Worm (Caenorhabditis elegans) whole organism, L4 larva: Measurements from ENCODE around the gene mtm-6.

Experiments used
- F10B5.3 ChIP-seq: sonication (generic microtip); optimal IDR thresholded peaks from 2 replicates; lab custom pipeline; 2016; ENCODE audit warnings: mild to moderate bottlenecking, missing genetic modification characterization, missing compliant biosample characterization
- F49E8.2 ChIP-seq: sonication (generic microtip); optimal IDR thresholded peaks from 2 replicates; lab custom pipeline; 2016; ENCODE audit warnings: missing compliant biosample characterization, mild to moderate bottlenecking, missing genetic modification characterization, borderline replicate concordance
- T20F7.1 ChIP-seq: fragments of 200-800 bp; sonication (Bioruptor generic); optimal IDR thresholded peaks from 2 replicates; lab custom pipeline; 2018; ENCODE audit warnings: mild to moderate bottlenecking, missing genetic modification characterization, missing compliant biosample characterization
- T26A8.4 ChIP-seq: fragments of 200-800 bp; sonication (Bioruptor generic); IDR thresholded peaks from 2 replicates; pipeline ENCODE4 v1.3.6; 2022; ENCODE audit warnings: missing genetic modification characterization, missing compliant biosample characterization
- attf-4 ChIP-seq: sonication (generic microtip); optimal IDR thresholded peaks from 3 replicates; lab custom pipeline; 2017; ENCODE audit warnings: missing biosample characterization, missing genetic modification characterization
- ceh-44 ChIP-seq: fragments of 200-800 bp; sonication (Bioruptor generic); IDR thresholded peaks from 2 replicates; pipeline ENCODE4 v1.3.6; 2022; ENCODE audit warnings: missing genetic modification reagents, missing genetic modification characterization, missing compliant biosample characterization
- ceh-82 ChIP-seq: sonication (generic microtip); optimal IDR thresholded peaks from 2 replicates; lab custom pipeline; 2017; ENCODE audit warnings: missing biosample characterization, missing genetic modification characterization
- egl-27 ChIP-seq: sonication (generic microtip); optimal IDR thresholded peaks from 3 replicates; lab custom pipeline; 2017; ENCODE audit warnings: missing biosample characterization, missing genetic modification reagents, missing genetic modification characterization
- lin-29 ChIP-seq: fragments of 200-800 bp; sonication (Bioruptor generic); IDR thresholded peaks from 2 replicates; pipeline ENCODE4 v1.3.6; 2022; ENCODE audit warnings: missing genetic modification reagents, missing genetic modification characterization, missing compliant biosample characterization
- lin-38 ChIP-seq: fragments of 200-800 bp; sonication (Bioruptor generic); IDR thresholded peaks from 2 replicates; pipeline ENCODE4 v1.3.6; 2022; ENCODE audit warnings: missing genetic modification reagents, missing genetic modification characterization, missing compliant biosample characterization
- mep-1 ChIP-seq: fragments of 150-350 bp; sonication (generic microtip); optimal IDR thresholded peaks from 3 replicates; lab custom pipeline; 2014; ENCODE audit warnings: missing biosample characterization, missing genetic modification characterization
- nhr-102 ChIP-seq: sonication (generic microtip); optimal IDR thresholded peaks from 2 replicates; lab custom pipeline; 2016; ENCODE audit warnings: mild to moderate bottlenecking, missing genetic modification characterization, moderate library complexity, missing compliant biosample characterization
- php-3 ChIP-seq: fragments of 200-800 bp; sonication (Bioruptor generic); IDR thresholded peaks from 2 replicates; pipeline ENCODE4 v1.3.6; 2022; ENCODE audit warnings: missing genetic modification reagents, missing genetic modification characterization, missing compliant biosample characterization
- pqm-1 ChIP-seq: sonication (generic microtip); optimal IDR thresholded peaks from 2 replicates; lab custom pipeline; 2017; ENCODE audit warnings: missing biosample characterization, missing genetic modification characterization
- tag-97 ChIP-seq: fragments of 200-800 bp; sonication (Bioruptor generic); IDR thresholded peaks from 2 replicates; pipeline ENCODE4 v1.3.6; 2022; ENCODE audit warnings: missing genetic modification characterization, missing compliant biosample characterization
- tra-1 ChIP-seq: fragments of 200-800 bp; sonication (Bioruptor generic); IDR thresholded peaks from 2 replicates; pipeline ENCODE4 v1.3.6; 2022; ENCODE audit warnings: missing genetic modification reagents, missing genetic modification characterization, missing compliant biosample characterization
- unc-39 ChIP-seq: sonication (generic microtip); optimal IDR thresholded peaks from 2 replicates; lab custom pipeline; 2017; ENCODE audit warnings: missing biosample characterization, missing genetic modification characterization
- ztf-11 ChIP-seq: fragments of 150-350 bp; optimal IDR thresholded peaks from 2 replicates; lab custom pipeline; 2014; ENCODE audit warnings: missing biosample characterization, missing genetic modification characterization

mtm-6 gene

DNA sequence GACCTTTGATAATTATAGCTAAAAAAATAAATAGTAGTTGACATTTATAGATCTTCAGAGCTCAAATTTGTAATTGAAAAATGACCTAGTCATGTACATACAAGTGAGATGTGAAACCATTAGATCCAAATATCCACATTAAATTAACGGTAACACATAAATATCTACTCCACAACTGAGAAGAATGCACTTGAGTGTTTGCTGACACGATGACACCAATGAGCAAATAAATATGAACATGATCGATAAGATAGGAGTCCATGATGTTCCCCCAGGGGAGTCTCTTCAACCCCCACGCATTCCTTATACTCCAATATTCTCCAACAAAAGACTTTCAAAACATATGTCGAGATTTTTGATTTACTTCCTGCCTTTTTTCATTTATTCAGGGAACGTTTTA is 57.5 kb downstream of the mtm-6 start, which contains the start of gene ttr-52:
Gene ttr-52 (plus strand): TSS at position 301 of the 400 bp plus-strand sequence.
- TF ChIP-seq mep-1, result no peak
- TF ChIP-seq unc-39 (tag; lab: Kevin White, UChicago), result no peak
- TF ChIP-seq php-3 (GFP tag; lab: Robert Waterston, UW), result no peak
- TF ChIP-seq lin-29 (GFP tag; lab: Robert Waterston, UW), result no peak
- no peak for TF ChIP-seq ztf-11 (tag; lab: Kevin White, UChicago)
- TF ChIP-seq tag-97, result no peak
- no peak for TF ChIP-seq T26A8.4 (GFP tag; lab: Robert Waterston, UW)
- TF ChIP-seq egl-27 (tag; lab: Kevin White, UChicago), result no peak
- no peak for TF ChIP-seq F49E8.2 (tag; lab: Kevin White, UChicago)
- no peak for TF ChIP-seq pqm-1 (tag; lab: Kevin White, UChicago)
- TF ChIP-seq attf-4 (tag; lab: Kevin White, UChicago), result no peak
- no peak for TF ChIP-seq ceh-44 (GFP tag; lab: Robert Waterston, UW)
- no peak for TF ChIP-seq tra-1 (GFP tag; lab: Robert Waterston, UW)
- TF ChIP-seq lin-38, result no peak
- TF ChIP-seq T20F7.1 (GFP tag; lab: Kevin White, UChicago), result no peak
- TF ChIP-seq ceh-82, result no peak
- TF ChIP-seq nhr-102, result no peak
- no peak for TF ChIP-seq F10B5.3 (tag; lab: Kevin White, UChicago)
